Fruit fly (Drosophila melanogaster) whole organism, prepupa: ENCODE data around the gene CG8032.

ENCODE experiments used
- CG16779 ChIP-seq: fragments of 200-800 bp; sonication (Bioruptor generic); optimal IDR thresholded peaks from 3 replicates; lab custom pipeline; 2017; ENCODE audit warnings: missing biosample characterization, mild to moderate bottlenecking, missing genetic modification characterization
- Eip78C ChIP-seq: fragments of 200-800 bp; sonication (Bioruptor generic); peaks from one replicate; lab custom pipeline; 2016; ENCODE audit warnings: missing biosample characterization, missing genetic modification characterization
- Hr39 ChIP-seq: fragments of 200-800 bp; sonication (Bioruptor generic); optimal IDR thresholded peaks from 2 replicates; lab custom pipeline; 2016; ENCODE audit warnings: missing biosample characterization, missing genetic modification characterization
- Lpt ChIP-seq: fragments of 200-800 bp; sonication (Bioruptor generic); optimal IDR thresholded peaks from 3 replicates; lab custom pipeline; 2016; ENCODE audit warnings: missing biosample characterization, missing genetic modification characterization
- lz ChIP-seq: fragments of 200-800 bp; sonication (Bioruptor generic); optimal IDR thresholded peaks from 3 replicates; lab custom pipeline; 2016; ENCODE audit warnings: missing biosample characterization, missing genetic modification characterization

- TF ChIP-seq Hr39 (GFP tag; lab: Kevin White, UChicago): no peak
- no peak for TF ChIP-seq lz (GFP tag; lab: Kevin White, UChicago)
- TF ChIP-seq Lpt (GFP tag; lab: Kevin White, UChicago): no peak
- TF ChIP-seq Eip78C (GFP tag; lab: Kevin White, UChicago): peak; percentile 63
- no peak for TF ChIP-seq CG16779 (tag; lab: Kevin White, UChicago)
These were observed 48.8 kb downstream of the CG8032 start, which contains the start of gene CG8112 for dm6 chr3R:8712722-8713131.
